Worm (Caenorhabditis elegans) whole organism, L3 larva: Measurements from ENCODE around the gene npr-43.
"Not testable (repeated sequence)": the region's sequence is repeated elsewhere in the genome, so short reads cannot be mapped to it uniquely, and the experiment has no call there.

Experiments used
- aly-2 ChIP-seq: fragments of 150-350 bp; optimal IDR thresholded peaks from 2 replicates; lab custom pipeline; 2014; ENCODE audit warnings: missing biosample characterization, missing genetic modification characterization
- egl-27 ChIP-seq: sonication (generic microtip); optimal IDR thresholded peaks from 4 replicates; lab custom pipeline; 2017; ENCODE audit warnings: missing biosample characterization, missing genetic modification reagents, missing genetic modification characterization
- elt-2 ChIP-seq: sonication (generic microtip); optimal IDR thresholded peaks from 2 replicates; lab custom pipeline; 2016; ENCODE audit warnings: missing genetic modification reagents, mild to moderate bottlenecking, missing genetic modification characterization, missing compliant biosample characterization
- fkh-10 ChIP-seq: sonication (generic microtip); optimal IDR thresholded peaks from 2 replicates; lab custom pipeline; 2017; ENCODE audit warnings: missing biosample characterization, missing genetic modification reagents, missing genetic modification characterization
- lin-39 ChIP-seq: fragments of 150-350 bp; optimal IDR thresholded peaks from 2 replicates; lab custom pipeline; 2018; ENCODE audit warnings: missing biosample characterization, missing genetic modification reagents, missing genetic modification characterization
- mdl-1 ChIP-seq: fragments of 150-350 bp; optimal IDR thresholded peaks from 2 replicates; lab custom pipeline; 2014; ENCODE audit warnings: missing biosample characterization, missing genetic modification characterization
- nhr-76 ChIP-seq: fragments of 150-350 bp; sonication (generic microtip); optimal IDR thresholded peaks from 5 replicates; lab custom pipeline; 2014; ENCODE audit warnings: missing biosample characterization, missing genetic modification characterization
- nhr-77 ChIP-seq: fragments of 150-350 bp; optimal IDR thresholded peaks from 2 replicates; lab custom pipeline; 2014; ENCODE audit warnings: missing biosample characterization, missing genetic modification characterization

DNA sequence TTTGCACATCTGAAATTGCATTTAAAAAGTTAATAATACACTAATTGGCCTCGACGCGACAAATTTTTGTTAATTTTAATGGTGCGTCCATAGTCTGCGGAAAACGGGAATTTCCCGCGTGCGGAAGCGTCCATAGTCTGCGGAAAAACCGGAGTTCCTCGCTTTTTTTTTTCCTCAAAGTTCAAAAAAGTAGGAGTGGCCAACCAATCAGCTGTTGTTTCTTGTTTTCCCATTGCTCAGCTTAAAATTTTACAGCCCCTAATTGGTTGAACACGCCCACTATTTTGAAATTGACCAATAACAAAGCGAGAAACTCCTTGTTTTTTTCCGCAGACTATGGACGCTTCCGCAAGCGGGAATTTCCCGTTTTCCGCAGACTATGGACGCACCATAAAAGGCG is 21.5 kb downstream of the npr-43 start:
- not testable (repeated sequence) for TF ChIP-seq lin-39 (tag; lab: Kevin White, UChicago); aly-2 (tag; lab: Kevin White, UChicago); fkh-10 (GFP tag; lab: Kevin White, UChicago); elt-2; nhr-76 (tag; lab: Kevin White, UChicago); egl-27 (tag; lab: Kevin White, UChicago); mdl-1; nhr-77
